Fruit fly (Drosophila melanogaster): ENCODE measurements around the gene TotC.

Gene TotC

DNA sequence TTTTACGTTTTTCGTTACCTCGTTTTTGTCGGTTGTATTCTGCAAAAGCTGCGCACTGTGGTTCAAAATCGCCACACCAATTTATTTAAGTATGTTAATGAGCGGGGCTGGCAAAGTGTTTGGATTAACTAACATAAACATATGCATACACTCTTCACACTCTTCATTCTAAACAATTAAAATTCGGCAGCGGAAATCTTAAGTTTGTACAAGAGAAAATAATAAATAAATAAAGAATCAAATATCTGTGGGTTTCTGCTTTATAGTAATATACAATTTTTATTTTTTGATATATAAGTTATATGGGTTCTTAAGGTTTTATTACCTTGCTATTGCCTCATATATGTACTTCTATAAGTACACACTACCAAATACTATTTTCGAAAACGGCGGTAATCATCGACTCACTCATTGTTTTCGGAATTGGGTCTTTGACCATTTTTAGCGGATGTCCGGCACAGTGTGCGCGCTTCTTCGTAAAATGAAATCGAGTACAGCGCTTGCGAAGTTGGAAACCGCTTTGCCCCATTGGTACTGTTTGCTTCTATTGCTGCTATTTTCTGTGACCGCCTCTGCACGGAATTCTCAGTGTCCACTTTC is 36.4 kb upstream of the TotC start:
- TF ChIP-seq pzg (GFP tag; optimal IDR thresholded peaks at IDR 0.05) (no peak), ranshi (GFP tag; IDR thresholded peaks at IDR 0.05) (0 out of 2 replicates have a peak, but pooled peaks have one; percentile 8), CG11696 (GFP tag; IDR thresholded peaks at IDR 0.05) (no peak), ewg (GFP tag; optimal IDR thresholded peaks at IDR 0.05) (no peak), CG18262 (tag; optimal IDR thresholded peaks at IDR 0.05) (peak; percentile 11), CG4617 (GFP tag; optimal IDR thresholded peaks at IDR 0.05; ENCODE audit: borderline replicate concordance) (no peak), onecut (GFP tag; IDR thresholded peaks at IDR 0.05) (no peak), sd (tag; optimal IDR thresholded peaks at IDR 0.05) (no peak), schlank (tag; optimal IDR thresholded peaks at IDR 0.05) (no peak), PHDP (tag; optimal IDR thresholded peaks at IDR 0.05) (peak; percentile 15), CG17568 (GFP tag; optimal IDR thresholded peaks at IDR 0.05) (no peak), CG9437 (GFP tag; optimal IDR thresholded peaks at IDR 0.05) (peak; percentile 37), ac (GFP tag; optimal IDR thresholded peaks at IDR 0.05) (no peak), ase (GFP tag; IDR thresholded peaks at IDR 0.05) (no peak), CG12659 (GFP tag; optimal IDR thresholded peaks at IDR 0.05) (peak; percentile 21), lbe (GFP tag; optimal IDR thresholded peaks at IDR 0.05) (no peak), CG11504 (tag; optimal IDR thresholded peaks at IDR 0.05) (peak; percentile 38), gro (GFP tag; optimal IDR thresholded peaks at IDR 0.05) (no peak), CG12071 (GFP tag; optimal IDR thresholded peaks at IDR 0.05) (no peak), fd64A (GFP tag; optimal IDR thresholded peaks at IDR 0.05) (no peak), bsh (GFP tag; optimal IDR thresholded peaks at IDR 0.05) (peak in 1 of 2 experiments; percentile 26), trh (GFP tag; optimal IDR thresholded peaks at IDR 0.05) (no peak), Trl (optimal IDR thresholded peaks at IDR 0.05) (no peak), Trl (GFP tag; optimal IDR thresholded peaks at IDR 0.05) (no peak), zf30C (GFP tag; optimal IDR thresholded peaks at IDR 0.05) (no peak), cas (GFP tag; IDR thresholded peaks at IDR 0.05) (no peak), gfzf (GFP tag; optimal IDR thresholded peaks at IDR 0.05) (no peak), gem (tag; optimal IDR thresholded peaks at IDR 0.05) (peak; percentile 58), slbo (GFP tag; IDR thresholded peaks at IDR 0.05) (no peak), tin (GFP tag; optimal IDR thresholded peaks at IDR 0.05) (no peak), row (GFP tag; IDR thresholded peaks at IDR 0.05) (peak; percentile 48), org-1 (GFP tag; optimal IDR thresholded peaks at IDR 0.05) (no peak), Hmr (GFP tag; optimal IDR thresholded peaks at IDR 0.05) (peak; percentile 7), gcm (GFP tag; optimal IDR thresholded peaks at IDR 0.05) (no peak), eve (GFP tag; optimal IDR thresholded peaks at IDR 0.05) (peak in 1 of 2 experiments; percentile 61), TFAM (GFP tag; optimal IDR thresholded peaks at IDR 0.05) (no peak), Fer1 (GFP tag; optimal IDR thresholded peaks at IDR 0.05) (peak; percentile 1), CG34422 (GFP tag; IDR thresholded peaks at IDR 0.05) (no peak), CG8765 (GFP tag; IDR thresholded peaks at IDR 0.05) (no peak), CG1233 (GFP tag; optimal IDR thresholded peaks at IDR 0.05) (peak; percentile 1), odd (GFP tag; optimal IDR thresholded peaks at IDR 0.05) (peak; percentile 1), Ptx1 (GFP tag; IDR thresholded peaks at IDR 0.05) (no peak), CG3281 (GFP tag; optimal IDR thresholded peaks at IDR 0.05) (peak; percentile 3), CG18619 (GFP tag; optimal IDR thresholded peaks at IDR 0.05) (peak; percentile 28), CG13424 (tag; optimal IDR thresholded peaks at IDR 0.05) (peak; percentile 18), CG13775 (GFP tag; optimal IDR thresholded peaks at IDR 0.05) (peak; percentile 11), ara (GFP tag; IDR thresholded peaks at IDR 0.05) (no peak), dan (GFP tag; IDR thresholded peaks at IDR 0.05) (no peak), CG14441 (GFP tag; IDR thresholded peaks at IDR 0.05) (peak; percentile 11; the same call in 1 of the 2 replicates), CG9876 (GFP tag; optimal IDR thresholded peaks at IDR 0.05) (no peak), zen2 (GFP tag; IDR thresholded peaks at IDR 0.05; ENCODE audit: partially characterized antibody) (no peak)

Measured in whole organism, embryonic.